Worm (Caenorhabditis elegans): Measurements from ENCODE around the gene C07B5.4.

The C07B5.4 gene

DNA sequence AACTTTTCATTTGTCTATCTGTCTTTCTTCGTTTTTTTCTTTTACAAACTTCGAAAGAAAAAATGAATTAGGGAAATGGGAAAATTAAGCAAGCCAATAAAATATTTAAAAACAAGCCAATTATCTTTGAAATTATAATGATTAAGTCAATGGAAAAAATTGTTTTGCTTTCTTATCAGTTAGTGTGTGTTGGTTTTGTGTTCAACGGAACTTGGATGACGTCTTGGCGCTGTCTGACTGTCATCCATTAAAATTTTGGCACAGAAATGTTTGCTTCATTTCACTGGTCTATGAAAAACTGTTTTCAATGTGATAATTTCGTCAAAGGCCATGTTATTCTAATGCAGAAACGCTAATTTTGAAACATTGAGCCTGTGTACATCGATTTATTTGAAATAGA lies 21.1 kb downstream of the C07B5.4 start:
- no peak for TF ChIP-seq zag-1 (tag; optimal IDR thresholded peaks at IDR 0.05)
- no peak for TF ChIP-seq daf-16 (GFP tag; optimal IDR thresholded peaks at IDR 0.05)
- peak; percentile 90 for TF ChIP-seq daf-16 (tag; optimal IDR thresholded peaks at IDR 0.05)
- no peak for TF ChIP-seq F44E2.7 (GFP tag; IDR thresholded peaks at IDR 0.05)
- TF ChIP-seq skn-1 (tag; optimal IDR thresholded peaks at IDR 0.05): no peak
- TF ChIP-seq nhr-10 (tag; optimal IDR thresholded peaks at IDR 0.05): no peak
- no peak for TF ChIP-seq cey-2 (tag; optimal IDR thresholded peaks at IDR 0.05; ENCODE audit: borderline replicate concordance, insufficient read depth)
- peak; percentile 52 for TF ChIP-seq dmd-6 (GFP tag; IDR thresholded peaks at IDR 0.05)
- peak; percentile 50 for TF ChIP-seq nhr-28 (tag; optimal IDR thresholded peaks at IDR 0.05)
- no peak for TF ChIP-seq duxl-1 (tag; optimal IDR thresholded peaks at IDR 0.05; ENCODE audit: poor library complexity)
- no peak for TF ChIP-seq lin-38 (GFP tag; IDR thresholded peaks at IDR 0.05)
- TF ChIP-seq T20F7.1 (GFP tag; optimal IDR thresholded peaks at IDR 0.05): no peak
- TF ChIP-seq gei-8 (GFP tag; optimal IDR thresholded peaks at IDR 0.05): no peak
- TF ChIP-seq daf-8 (GFP tag; IDR thresholded peaks at IDR 0.05): no peak
- no peak for TF ChIP-seq sdz-12 (GFP tag; optimal IDR thresholded peaks at IDR 0.05)
- TF ChIP-seq spr-3 (GFP tag; optimal IDR thresholded peaks at IDR 0.05): no peak
- no peak for TF ChIP-seq F10B5.3 (tag; optimal IDR thresholded peaks at IDR 0.05)
- peak; percentile 25 for TF ChIP-seq nhr-77 (tag; optimal IDR thresholded peaks at IDR 0.05)
- no peak for TF ChIP-seq ztf-11 (tag; optimal IDR thresholded peaks at IDR 0.05)
- no peak for TF ChIP-seq tra-1 (GFP tag; IDR thresholded peaks at IDR 0.05)
- TF ChIP-seq nhr-48 (tag; optimal IDR thresholded peaks at IDR 0.05): no peak
- no peak for TF ChIP-seq madf-9 (GFP tag; conservative IDR thresholded peaks at IDR 0.05)
- TF ChIP-seq hlh-30 (tag; optimal IDR thresholded peaks at IDR 0.05; ENCODE audit: insufficient read depth): no peak
- TF ChIP-seq ceh-32 (tag; optimal IDR thresholded peaks at IDR 0.05; ENCODE audit: poor library complexity): no peak
- no peak for TF ChIP-seq zip-11 (GFP tag; IDR thresholded peaks at IDR 0.05)
- peak; percentile 51 for TF ChIP-seq pqm-1 (tag; optimal IDR thresholded peaks at IDR 0.05)
- TF ChIP-seq ctbp-1 (GFP tag; IDR thresholded peaks at IDR 0.05): no peak
- TF ChIP-seq F26F4.8 (GFP tag; conservative IDR thresholded peaks at IDR 0.05): no peak
- TF ChIP-seq php-3 (GFP tag; IDR thresholded peaks at IDR 0.05): 0 out of 2 replicates have a peak, but pooled peaks have one; percentile 44
- no peak for TF ChIP-seq mes-2 (tag; optimal IDR thresholded peaks at IDR 0.05; ENCODE audit: poor library complexity, severe bottlenecking)
- peak; percentile 65 for TF ChIP-seq dve-1 (tag; optimal IDR thresholded peaks at IDR 0.05; ENCODE audit: insufficient read depth)
- no peak for TF ChIP-seq daf-19 (GFP tag; conservative IDR thresholded peaks at IDR 0.05)
- TF ChIP-seq mxl-3 (GFP tag; optimal IDR thresholded peaks at IDR 0.05): no peak
- no peak for TF ChIP-seq hlh-11 (tag; optimal IDR thresholded peaks at IDR 0.05)
- no peak for TF ChIP-seq lin-13 (GFP tag; optimal IDR thresholded peaks at IDR 0.05)
- no peak for TF ChIP-seq aha-1 (tag)

DNA sequence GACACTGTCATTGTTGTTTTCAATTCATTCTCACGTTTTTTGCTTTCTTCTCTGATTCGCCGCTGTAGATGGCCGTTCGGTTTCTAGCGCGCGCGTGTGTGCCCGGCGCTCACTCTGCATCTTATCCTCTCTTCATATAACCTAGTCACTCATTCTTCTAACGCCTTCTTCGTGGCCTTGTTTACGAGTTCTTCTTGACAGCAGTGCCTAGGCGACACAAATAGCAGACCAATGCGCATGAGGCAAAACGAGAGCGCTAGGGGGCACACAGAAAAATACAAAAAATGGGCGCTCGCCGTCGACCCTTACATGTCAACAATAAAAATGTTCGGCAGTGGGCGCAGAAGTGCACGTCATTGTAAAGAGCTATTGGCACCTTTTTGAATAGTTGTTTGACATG lies 21.7 kb downstream of the C07B5.4 start:
- peak; percentile 26 for TF ChIP-seq fkh-10 (GFP tag; optimal IDR thresholded peaks at IDR 0.05)
- TF ChIP-seq nhr-42 (GFP tag; IDR thresholded peaks at IDR 0.05): no peak
- TF ChIP-seq hmg-1.1 (GFP tag; IDR thresholded peaks at IDR 0.05): peak; percentile 67
- TF ChIP-seq zag-1 (tag; optimal IDR thresholded peaks at IDR 0.05): no peak
- TF ChIP-seq lir-3 (tag; optimal IDR thresholded peaks at IDR 0.05): no peak
- TF ChIP-seq nhr-6 (tag; optimal IDR thresholded peaks at IDR 0.05): peak; percentile 78
- TF ChIP-seq zip-11 (GFP tag; IDR thresholded peaks at IDR 0.05): no peak
- no peak for TF ChIP-seq nhr-48 (tag; optimal IDR thresholded peaks at IDR 0.05)
- TF ChIP-seq ceh-82 (tag; optimal IDR thresholded peaks at IDR 0.05): no peak
- no peak for TF ChIP-seq ztf-11 (tag; optimal IDR thresholded peaks at IDR 0.05)
- TF ChIP-seq duxl-1 (tag; optimal IDR thresholded peaks at IDR 0.05; ENCODE audit: poor library complexity): no peak
- TF ChIP-seq nhr-28 (tag; optimal IDR thresholded peaks at IDR 0.05): peak; percentile 66
- TF ChIP-seq zip-2 (tag; optimal IDR thresholded peaks at IDR 0.05): no peak
- TF ChIP-seq pha-4 (GFP tag; IDR thresholded peaks at IDR 0.05): peak; percentile 36; the same call in 1 of the 2 replicates
- no peak for TF ChIP-seq pha-4 (tag; optimal IDR thresholded peaks at IDR 0.05)
- no peak for TF ChIP-seq madf-5 (GFP tag; IDR thresholded peaks at IDR 0.05)
- TF ChIP-seq dmd-6 (GFP tag; IDR thresholded peaks at IDR 0.05): peak; percentile 73
- peak in 1 of 2 experiments; percentile 60 for TF ChIP-seq hif-1 (tag; optimal IDR thresholded peaks at IDR 0.05)
- TF ChIP-seq nhr-25 (tag; optimal IDR thresholded peaks at IDR 0.05; ENCODE audit: borderline replicate concordance, insufficient read depth): peak; percentile 44
- TF ChIP-seq hlh-30 (tag; optimal IDR thresholded peaks at IDR 0.05; ENCODE audit: insufficient read depth): peak; percentile 89
- TF ChIP-seq mes-2 (tag; optimal IDR thresholded peaks at IDR 0.05; ENCODE audit: poor library complexity, severe bottlenecking): peak; percentile 36
- TF ChIP-seq lim-7 (GFP tag; IDR thresholded peaks at IDR 0.05): no peak
- TF ChIP-seq unc-62 (GFP tag; optimal IDR thresholded peaks at IDR 0.05 in 1 of 2): peak in 1 of 2 experiments; percentile 25
- TF ChIP-seq unc-62 (tag; optimal IDR thresholded peaks at IDR 0.05): no peak

Data from whole organism, L4 larva.